Fruit fly (Drosophila melanogaster): ENCODE measurements around the gene Hmu.

dm6 chr3R:27253921-27254376, 34.6 kb upstream of the Hmu start:
- no peak for TF ChIP-seq Gug (GFP tag; IDR thresholded peaks at IDR 0.05)
- no peak for TF ChIP-seq CG16779 (tag; optimal IDR thresholded peaks at IDR 0.05)
- TF ChIP-seq CG34406 (GFP tag; optimal IDR thresholded peaks at IDR 0.05): no peak
- no peak for TF ChIP-seq net (GFP tag; optimal IDR thresholded peaks at IDR 0.05)
- no peak for TF ChIP-seq Sox102F (GFP tag; optimal IDR thresholded peaks at IDR 0.05)
- no peak for TF ChIP-seq acj6 (GFP tag; optimal IDR thresholded peaks at IDR 0.05)
- no peak for TF ChIP-seq OdsH (GFP tag; optimal IDR thresholded peaks at IDR 0.05)

Measured in whole organism, prepupa.